Worm (Caenorhabditis elegans) whole organism, L1 larva: ENCODE results near the gene K08H10.10.

Experiments
- C04F5.9 ChIP-seq: sonication (generic microtip); optimal IDR thresholded peaks from 2 replicates; lab custom pipeline; 2016; ENCODE audit warnings: missing genetic modification characterization, missing compliant biosample characterization
- C16A3.4 ChIP-seq: fragments of 150-350 bp; optimal IDR thresholded peaks from 2 replicates; lab custom pipeline; 2014; ENCODE audit warnings: missing biosample characterization, missing genetic modification characterization
- F16B12.6 ChIP-seq: fragments of 150-350 bp; optimal IDR thresholded peaks from 2 replicates; lab custom pipeline; 2014; ENCODE audit warnings: missing biosample characterization, missing genetic modification characterization
- Y116A8C.19 ChIP-seq: sonication (generic microtip); optimal IDR thresholded peaks from 2 replicates; lab custom pipeline; 2016; ENCODE audit warnings: missing compliant biosample characterization, missing genetic modification characterization, borderline replicate concordance
- aha-1 ChIP-seq: fragments of 150-350 bp; optimal IDR thresholded peaks from 2 replicates; lab custom pipeline; 2014; ENCODE audit warnings: missing biosample characterization, missing genetic modification characterization
- aly-2 ChIP-seq: fragments of 150-350 bp; optimal IDR thresholded peaks from 2 replicates; lab custom pipeline; 2014; ENCODE audit warnings: missing biosample characterization, missing genetic modification characterization
- blmp-1 ChIP-seq: fragments of 150-350 bp; optimal IDR thresholded peaks from 2 replicates; lab custom pipeline; 2014; ENCODE audit warnings: missing biosample characterization, missing genetic modification characterization
- ceh-8 ChIP-seq: fragments of 200-800 bp; sonication (Bioruptor generic); optimal IDR thresholded peaks from 2 replicates; lab custom pipeline; 2018; ENCODE audit warnings: mild to moderate bottlenecking, missing genetic modification characterization, moderate library complexity, missing compliant biosample characterization
- dsc-1 ChIP-seq: sonication (generic microtip); optimal IDR thresholded peaks from 2 replicates; lab custom pipeline; 2016; ENCODE audit warnings: mild to moderate bottlenecking, missing genetic modification characterization, missing compliant biosample characterization
- efl-1 ChIP-seq, 4 experiments: fragments of 150-350 bp; optimal IDR thresholded peaks in 3 of 4; peaks in 1 of 4; 1 replicate in 1 of 4; 2 replicates in 3 of 4; lab custom pipeline; 2014; ENCODE audit warnings: missing biosample characterization in 2 of 4, missing genetic modification characterization in 2 of 4, missing genetic modification reagents in 2 of 4
- egl-13 ChIP-seq: sonication (generic microtip); optimal IDR thresholded peaks from 2 replicates; lab custom pipeline; 2016; ENCODE audit warnings: missing genotype, missing genetic modification reagents, missing genetic modification characterization, missing compliant biosample characterization
- elt-2 ChIP-seq: sonication (generic microtip); optimal IDR thresholded peaks from 2 replicates; lab custom pipeline; 2016; ENCODE audit warnings: missing genetic modification characterization, mild to moderate bottlenecking, inconsistent platforms, missing compliant biosample characterization, missing genetic modification reagents
- elt-3 ChIP-seq, 6 experiments: fragments of 150-350 bp in 1 of 6; sonication (generic microtip); optimal IDR thresholded peaks; 2 replicates each; lab custom pipeline; 2017 to 2018; ENCODE audit warnings: missing biosample characterization in 6 of 6, missing genetic modification characterization in 6 of 6, inconsistent platforms in 1 of 6
- fos-1 ChIP-seq: fragments of 150-350 bp; optimal IDR thresholded peaks from 2 replicates; lab custom pipeline; 2014; ENCODE audit warnings: missing biosample characterization, missing genetic modification characterization
- hpl-2 ChIP-seq: fragments of 150-350 bp; optimal IDR thresholded peaks from 2 replicates; lab custom pipeline; 2014; ENCODE audit warnings: missing biosample characterization, missing genetic modification reagents, missing genetic modification characterization
- irx-1 ChIP-seq: sonication (generic microtip); optimal IDR thresholded peaks from 2 replicates; lab custom pipeline; 2016; ENCODE audit warnings: missing genetic modification characterization, missing compliant biosample characterization
- isw-1 ChIP-seq: fragments of 200-800 bp; sonication (Bioruptor generic); IDR thresholded peaks from 2 replicates; pipeline ENCODE4 v1.3.6; 2022; ENCODE audit warnings: missing genetic modification characterization, missing compliant biosample characterization
- jun-1 ChIP-seq: fragments of 150-350 bp; optimal IDR thresholded peaks from 2 replicates; lab custom pipeline; 2014; ENCODE audit warnings: missing biosample characterization, missing genetic modification reagents, missing genetic modification characterization
- lsy-2 ChIP-seq, 2 experiments: fragments of 150-350 bp; optimal IDR thresholded peaks; 2 replicates each; lab custom pipeline; 2014; ENCODE audit warnings: missing biosample characterization in 2 of 2, missing genetic modification characterization in 2 of 2
- mab-9 ChIP-seq: fragments of 200-800 bp; sonication (Bioruptor generic); IDR thresholded peaks from 2 replicates; pipeline ENCODE4 v1.3.6; 2022; ENCODE audit warnings: missing genetic modification reagents, missing genetic modification characterization, missing compliant biosample characterization
- mef-2 ChIP-seq: fragments of 150-350 bp; optimal IDR thresholded peaks from 2 replicates; lab custom pipeline; 2014; ENCODE audit warnings: missing biosample characterization, missing genetic modification characterization
- mep-1 ChIP-seq: fragments of 150-350 bp; optimal IDR thresholded peaks from 2 replicates; lab custom pipeline; 2014; ENCODE audit warnings: missing biosample characterization, missing genetic modification characterization
- nhr-11 ChIP-seq: fragments of 150-350 bp; optimal IDR thresholded peaks from 2 replicates; lab custom pipeline; 2014; ENCODE audit warnings: missing biosample characterization, missing genetic modification characterization
- nhr-12 ChIP-seq: sonication (generic microtip); optimal IDR thresholded peaks from 2 replicates; lab custom pipeline; 2017; ENCODE audit warnings: missing biosample characterization, missing genetic modification characterization
- nhr-237 ChIP-seq: fragments of 150-350 bp; optimal IDR thresholded peaks from 2 replicates; lab custom pipeline; 2014; ENCODE audit warnings: missing biosample characterization, missing genetic modification characterization
- nhr-28 ChIP-seq: fragments of 150-350 bp; optimal IDR thresholded peaks from 2 replicates; lab custom pipeline; 2014; ENCODE audit warnings: missing biosample characterization, missing genetic modification characterization
- nhr-47 ChIP-seq: sonication (generic microtip); optimal IDR thresholded peaks from 2 replicates; lab custom pipeline; 2016; ENCODE audit warnings: mild to moderate bottlenecking, missing genetic modification characterization, moderate library complexity, missing compliant biosample characterization
- nhr-76 ChIP-seq: sonication (generic microtip); optimal IDR thresholded peaks from 2 replicates; lab custom pipeline; 2017; ENCODE audit warnings: missing biosample characterization, missing genetic modification characterization
- nhr-84 ChIP-seq: sonication (generic microtip); optimal IDR thresholded peaks from 2 replicates; lab custom pipeline; 2017; ENCODE audit warnings: missing biosample characterization, missing genetic modification characterization
- nhr-85 ChIP-seq: sonication (generic microtip); peaks from one replicate; lab custom pipeline; 2016; ENCODE audit warnings: missing genetic modification characterization, inconsistent platforms, missing compliant biosample characterization
- nhr-90 ChIP-seq: sonication (generic microtip); optimal IDR thresholded peaks from 2 replicates; lab custom pipeline; 2016; ENCODE audit warnings: mild to moderate bottlenecking, missing genetic modification characterization, missing compliant biosample characterization; ENCODE audit not compliant: poor library complexity
- pag-3 ChIP-seq: sonication (generic microtip); optimal IDR thresholded peaks from 2 replicates; lab custom pipeline; 2017; ENCODE audit warnings: missing genetic modification characterization, mild to moderate bottlenecking, missing compliant biosample characterization, antibody characterized with exemption, borderline replicate concordance; ENCODE audit not compliant: insufficient read depth
- pax-3 ChIP-seq: fragments of 200-800 bp; sonication (Bioruptor generic); optimal IDR thresholded peaks from 2 replicates; lab custom pipeline; 2018; ENCODE audit warnings: mild to moderate bottlenecking, missing genetic modification characterization, moderate library complexity, missing compliant biosample characterization
- pqm-1 ChIP-seq: sonication (generic microtip); optimal IDR thresholded peaks from 3 replicates; lab custom pipeline; 2017; ENCODE audit warnings: missing biosample characterization, missing genetic modification characterization
- rnt-1 ChIP-seq: sonication (generic microtip); optimal IDR thresholded peaks from 2 replicates; lab custom pipeline; 2016; ENCODE audit warnings: mild to moderate bottlenecking, missing genetic modification characterization, moderate library complexity, missing compliant biosample characterization
- sup-37 ChIP-seq: fragments of 200-800 bp; sonication (Bioruptor generic); optimal IDR thresholded peaks from 2 replicates; lab custom pipeline; 2018; ENCODE audit warnings: mild to moderate bottlenecking, missing genetic modification characterization, missing compliant biosample characterization
- tlp-1 ChIP-seq: fragments of 150-350 bp; optimal IDR thresholded peaks from 2 replicates; lab custom pipeline; 2014; ENCODE audit warnings: missing biosample characterization, missing genetic modification characterization
- unc-130 ChIP-seq: fragments of 150-350 bp; optimal IDR thresholded peaks from 2 replicates; lab custom pipeline; 2017; ENCODE audit warnings: missing biosample characterization, missing genetic modification characterization, inconsistent platforms
- unc-62 ChIP-seq: fragments of 150-350 bp; optimal IDR thresholded peaks from 2 replicates; lab custom pipeline; 2014; ENCODE audit warnings: missing biosample characterization, missing genetic modification reagents, missing genetic modification characterization
- unc-98 ChIP-seq: fragments of 200-800 bp; sonication (Bioruptor generic); IDR thresholded peaks from 2 replicates; pipeline ENCODE4 v1.3.6; 2022; ENCODE audit warnings: missing genetic modification characterization, missing compliant biosample characterization
- vab-15 ChIP-seq: sonication (generic microtip); optimal IDR thresholded peaks from 2 replicates; lab custom pipeline; 2017; ENCODE audit warnings: missing genotype, mild to moderate bottlenecking, missing genetic modification characterization, missing compliant biosample characterization
- xbp-1 ChIP-seq: sonication (generic microtip); optimal IDR thresholded peaks from 2 replicates; lab custom pipeline; 2016; ENCODE audit warnings: missing genetic modification characterization, missing compliant biosample characterization
- zag-1 ChIP-seq: fragments of 150-350 bp; optimal IDR thresholded peaks from 2 replicates; lab custom pipeline; 2014; ENCODE audit warnings: missing biosample characterization, missing genetic modification characterization
- zip-4 ChIP-seq: fragments of 200-800 bp; sonication (Bioruptor generic); optimal IDR thresholded peaks from 2 replicates; lab custom pipeline; 2018; ENCODE audit warnings: mild to moderate bottlenecking, missing genetic modification characterization, moderate library complexity, missing compliant biosample characterization
- ztf-11 ChIP-seq, 2 experiments: sonication (generic microtip); optimal IDR thresholded peaks; 2 replicates each; lab custom pipeline; 2016 to 2017; ENCODE audit warnings: missing genetic modification characterization in 2 of 2, missing biosample characterization in 1 of 2, missing compliant biosample characterization in 1 of 2
- ztf-4 ChIP-seq: fragments of 150-350 bp; optimal IDR thresholded peaks from 2 replicates; lab custom pipeline; 2014; ENCODE audit warnings: missing biosample characterization, missing genetic modification characterization

K08H10.10 gene

DNA sequence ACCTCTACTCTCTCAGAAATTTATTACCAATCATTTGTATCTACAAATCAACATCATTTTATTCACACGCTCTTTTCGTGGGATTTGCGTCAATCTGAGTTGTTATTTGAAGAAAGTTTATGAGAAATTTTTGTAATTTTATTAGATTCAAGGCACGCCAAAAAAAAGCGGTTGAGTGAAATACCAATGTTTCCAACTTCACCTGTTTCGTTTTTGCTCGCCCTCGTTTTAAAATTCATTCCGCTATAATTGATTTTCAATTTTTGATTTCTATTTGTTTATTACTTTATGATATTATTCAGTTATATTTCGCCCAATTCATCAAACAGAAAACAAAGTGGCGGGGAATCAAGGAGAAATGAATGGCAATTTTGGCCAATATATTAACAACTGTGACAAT is at the start of gene K08H10.10:
K08H10.10 (plus strand) TSS at position 301 of the 400 bp plus-strand sequence.
- no peak for TF ChIP-seq rnt-1 (tag; lab: Kevin White, UChicago)
- no peak for TF ChIP-seq nhr-11
- TF ChIP-seq pax-3 (tag; lab: Kevin White, UChicago), result no peak
- no peak for TF ChIP-seq mef-2
- no peak for TF ChIP-seq Y116A8C.19 (tag; lab: Kevin White, UChicago)
- TF ChIP-seq efl-1 (optimal IDR thresholded peaks at IDR 0.05; lab: Kevin White, UChicago), result no peak
- no peak for TF ChIP-seq efl-1 (GFP tag; optimal IDR thresholded peaks at IDR 0.05 in 1 of 2; lab: Kevin White, UChicago)
- no peak for TF ChIP-seq blmp-1 (tag; lab: Kevin White, UChicago)
- no peak for TF ChIP-seq nhr-90 (tag; lab: Kevin White, UChicago)
- no peak for TF ChIP-seq egl-13 (tag; lab: Kevin White, UChicago)
- TF ChIP-seq vab-15 (tag; lab: Kevin White, UChicago), result no peak
- no peak for TF ChIP-seq zip-4
- TF ChIP-seq lsy-2 (tag; optimal IDR thresholded peaks at IDR 0.05; lab: Kevin White, UChicago), result no peak

- TF ChIP-seq pag-3 (tag; lab: Kevin White, UChicago) (no peak), efl-1 (optimal IDR thresholded peaks at IDR 0.05; lab: Kevin White, UChicago) (no peak), efl-1 (GFP tag; optimal IDR thresholded peaks at IDR 0.05 in 1 of 2; lab: Kevin White, UChicago) (peak in 1 of 2 experiments; percentile 24), blmp-1 (tag; lab: Kevin White, UChicago) (peak; percentile 53)
These were observed 48.5 kb upstream of the K08H10.10 start, which contains the start of gene mam-5 for ce11 chrV:9952396-9952795. mam-5 (plus strand) TSS chrV:9952699.

DNA sequence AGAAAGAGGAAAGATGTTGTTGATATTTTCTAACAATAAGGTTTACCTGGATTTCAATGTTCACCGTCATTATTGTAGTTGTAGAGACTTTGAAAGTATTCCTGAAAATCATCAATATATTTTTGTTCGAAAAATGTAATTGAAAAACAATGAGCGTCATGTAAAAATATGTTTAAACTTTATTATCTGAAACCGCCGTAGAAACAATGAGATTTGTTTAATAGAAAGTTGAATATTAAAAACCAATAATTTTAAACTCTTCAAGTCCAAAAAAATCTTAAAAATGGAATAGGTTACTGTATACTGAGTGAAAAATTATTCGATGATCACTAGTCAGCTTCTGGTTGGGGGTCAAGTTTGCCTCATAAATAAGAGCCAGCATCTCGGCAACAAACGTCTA is 42.6 kb upstream of the K08H10.10 start, which contains the start of gene anmt-3:
anmt-3 (minus strand) TSS at position 101 of the 400 bp plus-strand sequence.
- TF ChIP-seq efl-1 (optimal IDR thresholded peaks at IDR 0.05; lab: Kevin White, UChicago) (no peak), efl-1 (GFP tag; optimal IDR thresholded peaks at IDR 0.05 in 1 of 2; lab: Kevin White, UChicago) (peak in 1 of 2 experiments; percentile 25), unc-62 (no peak), nhr-237 (no peak)

- TF ChIP-seq ceh-8 (GFP tag; lab: Kevin White, UChicago) (no peak), C04F5.9 (tag; lab: Kevin White, UChicago) (no peak), elt-3 (tag; optimal IDR thresholded peaks at IDR 0.05; lab: Kevin White, UChicago) (no peak), nhr-12 (no peak), tlp-1 (no peak), nhr-76 (tag; lab: Kevin White, UChicago) (no peak), nhr-47 (tag; lab: Kevin White, UChicago) (no peak), mep-1 (tag; lab: Kevin White, UChicago) (peak; percentile 29), sup-37 (GFP tag; lab: Kevin White, UChicago) (no peak), hpl-2 (GFP tag; lab: Kevin White, UChicago) (no peak), elt-2 (tag; lab: Kevin White, UChicago) (no peak), ztf-4 (no peak), zag-1 (no peak), unc-130 (tag; lab: Kevin White, UChicago) (no peak), mef-2 (no peak), nhr-84 (tag; lab: Kevin White, UChicago) (no peak), dsc-1 (tag; lab: Kevin White, UChicago) (peak; percentile 36), nhr-28 (tag; lab: Kevin White, UChicago) (no peak), aly-2 (tag; lab: Kevin White, UChicago) (no peak), xbp-1 (peak; percentile 2), mab-9 (GFP tag; lab: Robert Waterston, UW) (no peak), isw-1 (no peak), C16A3.4 (no peak), nhr-85 (tag; lab: Kevin White, UChicago) (no peak), vab-15 (tag; lab: Kevin White, UChicago) (no peak), Y116A8C.19 (tag; lab: Kevin White, UChicago) (no peak), nhr-90 (tag; lab: Kevin White, UChicago) (no peak), lsy-2 (tag; optimal IDR thresholded peaks at IDR 0.05; lab: Kevin White, UChicago) (peak; percentile 24 to 48), pqm-1 (no peak), jun-1 (tag; lab: Kevin White, UChicago) (no peak), ztf-11 (tag; optimal IDR thresholded peaks at IDR 0.05; lab: Kevin White, UChicago) (no peak), irx-1 (no peak), fos-1 (tag; lab: Kevin White, UChicago) (no peak), F16B12.6 (tag; lab: Kevin White, UChicago) (no peak), unc-98 (no peak), unc-62 (no peak), aha-1 (tag; lab: Kevin White, UChicago) (no peak)
These were observed 42.2 kb upstream of the K08H10.10 start for ce11 chrV:9958654-9959053.
